Fruit fly (Drosophila melanogaster) Kc167 (cell line): Measurements from ENCODE around the gene TAF1B.

ENCODE experiments used
- Myc ChIP-seq: fragments of >200 bp; optimal IDR thresholded peaks from 2 replicates; lab custom pipeline; 2017; ENCODE audit warnings: missing external identifiers
- Sin3A ChIP-seq: fragments of >200 bp; optimal IDR thresholded peaks from 2 replicates; lab custom pipeline; 2018; ENCODE audit warnings: missing external identifiers
- h ChIP-seq: fragments of >200 bp; optimal IDR thresholded peaks from 3 replicates; lab custom pipeline; 2018; ENCODE audit warnings: missing external identifiers
- insv ChIP-seq: fragments of >200 bp; optimal IDR thresholded peaks from 3 replicates; lab custom pipeline; 2018; ENCODE audit warnings: missing external identifiers
- psq ChIP-seq: fragments of >200 bp; optimal IDR thresholded peaks from 2 replicates; lab custom pipeline; 2017; ENCODE audit warnings: missing external identifiers
- ttk ChIP-seq: sonication (Bioruptor generic); optimal IDR thresholded peaks from 2 replicates; lab custom pipeline; 2017; ENCODE audit warnings: missing external identifiers

Gene TAF1B

DNA sequence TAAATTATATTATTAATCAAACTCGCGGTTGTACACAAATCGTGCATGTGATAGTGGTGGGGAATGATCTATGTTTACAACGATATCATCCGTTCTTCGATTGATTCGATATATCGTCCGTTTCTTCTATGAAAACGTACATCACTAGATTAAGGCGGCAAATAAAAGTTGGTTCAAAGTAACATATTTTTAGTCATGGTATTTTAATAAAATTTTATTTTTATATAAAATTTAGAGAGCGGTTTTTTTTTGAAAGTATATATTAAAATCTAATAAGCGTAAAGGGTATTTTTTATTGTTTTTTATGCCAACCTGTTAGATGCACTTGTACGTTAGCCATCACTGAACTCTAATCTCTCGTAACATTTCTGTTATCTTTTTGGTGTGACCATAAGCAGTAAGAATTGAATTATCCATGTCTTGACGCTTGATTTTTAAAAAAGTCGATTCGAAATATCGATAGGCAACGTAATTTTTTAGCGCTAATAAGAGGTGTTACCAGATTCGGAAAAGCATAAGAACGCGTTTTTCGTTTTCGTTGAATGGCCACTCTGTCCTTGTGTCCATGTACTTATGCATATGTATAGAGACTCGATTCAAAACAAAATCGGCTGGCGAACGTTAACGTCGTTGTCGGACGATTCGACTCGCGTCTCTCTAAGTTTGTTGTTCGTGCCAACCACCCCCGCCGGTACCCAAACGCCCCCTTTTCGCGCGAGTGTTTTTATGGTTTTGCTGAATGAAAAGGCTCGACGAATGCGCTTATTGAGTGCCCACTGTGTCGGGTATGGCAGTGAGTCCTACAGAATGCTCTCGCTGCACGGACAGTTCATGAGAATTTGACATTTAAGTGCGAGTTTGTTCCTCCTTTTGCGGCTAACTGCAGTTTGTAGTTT, at the start of gene TAF1B, which contains the start of gene Invadolysin:
Gene TAF1B (minus strand): TSS at position 82 of the 896 bp plus-strand sequence.
Gene Invadolysin (plus strand): TSS at position 566 of the 896 bp plus-strand sequence.
- TF ChIP-seq Sin3A (lab: Kevin White, UChicago) = no peak
- no peak for TF ChIP-seq insv (lab: Kevin White, UChicago)
- TF ChIP-seq ttk = no peak
- no peak for TF ChIP-seq Myc (lab: Kevin White, UChicago)
- no peak for TF ChIP-seq h (lab: Kevin White, UChicago)
- no peak for TF ChIP-seq psq (lab: Kevin White, UChicago)

DNA sequence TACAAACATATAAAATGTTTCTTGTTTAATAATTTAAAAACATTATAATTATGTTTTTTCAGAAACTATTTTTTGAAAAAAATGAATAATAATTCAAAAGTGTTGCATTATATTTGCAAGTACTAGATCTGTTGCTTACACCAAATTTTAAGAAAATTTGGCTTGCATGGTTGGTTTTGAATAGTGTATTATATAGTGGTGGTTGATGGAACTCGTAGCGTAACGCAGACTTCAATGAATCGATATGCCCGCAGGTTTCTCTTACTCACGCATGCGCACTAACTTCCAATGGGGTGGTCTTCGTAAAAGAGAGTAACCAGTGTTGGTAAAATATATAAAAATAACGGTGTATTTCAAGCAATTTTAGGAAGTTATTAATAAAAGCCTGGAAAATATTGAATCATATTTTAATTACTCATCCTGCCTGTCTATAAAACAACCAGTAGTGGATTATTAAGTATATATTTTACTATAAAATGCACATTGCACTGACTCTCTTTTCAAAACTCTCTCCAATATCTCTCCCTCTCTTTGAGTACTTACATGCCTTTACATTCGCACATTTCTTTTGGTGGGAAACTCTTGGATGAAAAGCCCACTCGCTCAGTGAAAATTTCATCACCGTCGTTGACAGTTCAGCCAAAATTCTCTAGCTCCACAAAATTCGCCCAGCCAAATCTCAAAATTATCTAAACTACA, 46.2 kb upstream of the TAF1B start, which contains the start of gene Syn:
Gene Syn (plus strand): TSS at position 606 of the 699 bp plus-strand sequence.
- no peak for TF ChIP-seq insv (lab: Kevin White, UChicago)
- TF ChIP-seq ttk = no peak
- TF ChIP-seq Myc (lab: Kevin White, UChicago) = no peak
- no peak for TF ChIP-seq h (lab: Kevin White, UChicago)
- TF ChIP-seq psq (lab: Kevin White, UChicago) = no peak
- TF ChIP-seq Sin3A (lab: Kevin White, UChicago) = no peak

DNA sequence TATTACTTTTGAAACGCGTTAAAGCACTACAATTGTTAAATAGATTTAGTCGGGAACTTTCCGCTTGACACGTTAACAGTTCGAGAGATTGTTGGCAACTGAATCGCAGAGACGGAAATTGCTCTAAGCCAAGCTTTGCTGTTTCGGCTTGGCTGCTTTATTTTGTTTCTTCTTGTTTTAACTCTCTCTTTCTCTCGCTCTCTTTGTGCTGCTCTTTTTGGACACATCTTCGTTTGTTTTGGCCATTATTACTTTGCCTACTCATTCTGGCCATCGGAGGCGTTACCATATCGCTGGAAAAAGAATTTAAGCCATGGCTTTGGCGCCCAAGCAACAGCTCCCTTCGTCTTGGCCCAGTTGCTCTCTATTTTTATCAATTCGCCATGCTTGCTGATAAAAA, 45.5 kb upstream of the TAF1B start, which contains the start of gene CG12814:
Gene CG12814 (minus strand): TSS at position 84 of the 400 bp plus-strand sequence.
- no peak for TF ChIP-seq ttk
- TF ChIP-seq Myc (lab: Kevin White, UChicago) = no peak
- no peak for TF ChIP-seq psq (lab: Kevin White, UChicago)
- no peak for TF ChIP-seq insv (lab: Kevin White, UChicago)
- TF ChIP-seq Sin3A (lab: Kevin White, UChicago) = no peak
- TF ChIP-seq h (lab: Kevin White, UChicago) = no peak

- TF ChIP-seq Sin3A (lab: Kevin White, UChicago) (no peak), h (lab: Kevin White, UChicago) (no peak), ttk (no peak), Myc (lab: Kevin White, UChicago) (no peak), psq (lab: Kevin White, UChicago) (no peak), insv (lab: Kevin White, UChicago) (no peak)
These were observed 42.0 kb upstream of the TAF1B start for dm6 chr3R:10185986-10186385.

DNA sequence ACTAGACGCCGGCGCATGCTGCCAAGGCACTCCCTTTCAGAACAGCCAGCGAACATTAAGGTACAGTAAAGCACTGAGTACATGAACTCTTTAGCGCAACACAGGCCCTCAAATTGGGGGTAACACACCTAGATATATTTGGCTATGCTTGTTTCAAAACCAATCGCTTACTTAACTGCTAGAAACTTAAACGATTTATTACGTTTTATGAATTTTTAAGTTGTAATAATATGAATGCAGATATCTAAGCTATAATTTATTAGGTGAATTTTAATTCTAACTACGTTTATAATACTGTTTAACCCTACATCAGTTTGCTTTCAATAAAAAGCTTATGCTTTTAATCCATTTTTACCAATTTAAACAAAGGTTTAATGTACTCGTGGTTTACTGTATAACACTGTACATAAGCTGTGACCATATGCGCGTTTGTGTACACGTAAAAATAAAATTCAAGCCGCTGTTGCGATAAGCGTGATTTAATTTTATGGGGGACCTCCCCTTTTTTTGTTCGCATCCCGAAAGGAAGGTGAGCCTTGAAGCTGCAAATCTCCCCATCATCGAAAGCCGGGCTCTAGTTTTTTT, 33.0 kb upstream of the TAF1B start:
- no peak for TF ChIP-seq Sin3A (lab: Kevin White, UChicago)
- TF ChIP-seq h (lab: Kevin White, UChicago) = no peak
- TF ChIP-seq insv (lab: Kevin White, UChicago) = no peak
- TF ChIP-seq Myc (lab: Kevin White, UChicago) = no peak
- TF ChIP-seq psq (lab: Kevin White, UChicago) = no peak
- TF ChIP-seq ttk = no peak

dm6 chr3R:10170356-10170876, 26.4 kb upstream of the TAF1B start, which contains the start of gene Best1:
Best1 (minus strand) TSS chr3R:10170487.
- TF ChIP-seq h (lab: Kevin White, UChicago) (no peak), ttk (no peak), psq (lab: Kevin White, UChicago) (no peak), insv (lab: Kevin White, UChicago) (no peak), Sin3A (lab: Kevin White, UChicago) (no peak), Myc (lab: Kevin White, UChicago) (no peak)

DNA sequence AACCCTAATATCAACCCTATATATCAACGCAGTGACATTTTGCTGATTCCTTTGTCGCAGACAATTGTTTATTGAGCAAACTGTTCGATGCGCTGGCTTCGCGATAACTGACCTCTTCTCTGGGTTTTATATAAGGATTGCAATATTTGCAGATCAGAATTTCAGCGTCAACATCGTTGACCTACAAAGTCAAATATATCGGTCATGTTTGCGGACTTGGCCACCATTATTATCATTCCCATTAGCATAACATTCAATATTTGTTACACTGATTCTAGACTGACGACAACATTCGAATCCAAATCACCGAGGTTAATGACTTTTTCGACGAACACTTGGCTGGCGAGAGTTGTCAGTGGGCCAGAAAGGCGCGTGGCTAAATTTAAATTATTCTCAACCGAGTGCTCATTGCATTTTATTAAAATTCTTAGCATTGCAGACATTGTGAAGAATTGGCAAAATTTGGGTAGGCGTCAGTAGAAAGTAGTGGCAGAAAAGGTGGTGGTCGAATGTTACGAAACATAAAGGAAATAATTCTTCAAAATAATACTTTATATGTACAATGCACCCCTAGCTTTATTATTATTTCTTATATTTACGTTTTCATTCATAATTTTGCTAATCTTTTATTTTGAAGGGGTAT, 25.3 kb upstream of the TAF1B start:
- TF ChIP-seq Myc (lab: Kevin White, UChicago) = no peak
- TF ChIP-seq Sin3A (lab: Kevin White, UChicago) = no peak
- no peak for TF ChIP-seq insv (lab: Kevin White, UChicago)
- TF ChIP-seq psq (lab: Kevin White, UChicago) = no peak
- TF ChIP-seq h (lab: Kevin White, UChicago) = no peak
- TF ChIP-seq ttk = no peak

- TF ChIP-seq insv (lab: Kevin White, UChicago) (no peak), Sin3A (lab: Kevin White, UChicago) (no peak), h (lab: Kevin White, UChicago) (no peak), ttk (no peak), Myc (lab: Kevin White, UChicago) (no peak), psq (lab: Kevin White, UChicago) (no peak)
These were observed 24.6 kb upstream of the TAF1B start for dm6 chr3R:10168483-10169064.

- TF ChIP-seq ttk = no peak
- no peak for TF ChIP-seq insv (lab: Kevin White, UChicago)
- TF ChIP-seq Sin3A (lab: Kevin White, UChicago) = no peak
- TF ChIP-seq psq (lab: Kevin White, UChicago) = no peak
- TF ChIP-seq Myc (lab: Kevin White, UChicago) = no peak
- no peak for TF ChIP-seq h (lab: Kevin White, UChicago)
These were observed 23.3 kb upstream of the TAF1B start for dm6 chr3R:10167280-10167679.

- no peak for TF ChIP-seq insv (lab: Kevin White, UChicago)
- no peak for TF ChIP-seq psq (lab: Kevin White, UChicago)
- no peak for TF ChIP-seq Sin3A (lab: Kevin White, UChicago)
- TF ChIP-seq Myc (lab: Kevin White, UChicago) = no peak
- TF ChIP-seq h (lab: Kevin White, UChicago) = no peak
- no peak for TF ChIP-seq ttk
These were observed 22.4 kb upstream of the TAF1B start for dm6 chr3R:10166334-10166733.
